Worm (Caenorhabditis elegans): ENCODE results near the gene F17C11.12.

DNA sequence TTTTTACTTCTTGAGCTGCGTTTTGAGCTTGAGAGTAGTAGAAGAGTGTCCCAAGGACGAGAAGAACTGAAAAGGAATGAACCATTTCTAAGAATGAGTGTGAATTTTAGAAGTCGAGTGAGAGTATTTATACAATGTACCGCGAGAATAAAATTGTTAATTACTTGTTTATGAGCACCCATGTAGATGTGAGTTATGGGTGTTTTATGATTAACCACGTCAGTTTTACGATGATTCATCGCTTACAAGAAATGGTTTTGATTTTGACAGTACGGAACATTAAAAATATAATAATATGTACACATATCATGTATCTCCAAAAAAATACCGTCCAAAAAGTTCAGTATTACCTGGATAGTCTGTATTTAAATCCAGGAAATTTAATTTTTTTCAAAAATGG, 17.6 kb upstream of the F17C11.12 start, which contains the start of gene clec-221:
- TF ChIP-seq ztf-23 (GFP tag; IDR thresholded peaks at IDR 0.05), result no peak
- TF ChIP-seq tab-1 (GFP tag; IDR thresholded peaks at IDR 0.05), result no peak
- TF ChIP-seq cog-1 (tag; optimal IDR thresholded peaks at IDR 0.05), result no peak
- no peak for TF ChIP-seq ref-1 (GFP tag; conservative IDR thresholded peaks at IDR 0.05)
- TF ChIP-seq T22C8.4 (GFP tag; IDR thresholded peaks at IDR 0.05), result no peak

Measured in whole organism, midembryonic.